Worm (Caenorhabditis elegans): ENCODE results near the gene try-3.

ce11 chrIV:6588080-6588613 is 31.2 kb downstream of the try-3 start:
- TF ChIP-seq ama-1 (optimal IDR thresholded peaks at IDR 0.05) (no peak), B0310.2 (tag; optimal IDR thresholded peaks at IDR 0.05) (no peak), tbx-11 (GFP tag; IDR thresholded peaks at IDR 0.05) (no peak), pes-1 (GFP tag; IDR thresholded peaks at IDR 0.05) (no peak), scrt-1 (GFP tag; IDR thresholded peaks at IDR 0.05) (no peak), hmg-4 (GFP tag; optimal IDR thresholded peaks at IDR 0.05) (no peak), hmbx-1 (tag; optimal IDR thresholded peaks at IDR 0.05) (no peak), ets-7 (tag; optimal IDR thresholded peaks at IDR 0.05) (no peak)
